Fruit fly (Drosophila melanogaster) whole organism, prepupa: ENCODE results near the gene Saf6.

Experiments used
- Blimp-1 ChIP-seq: fragments of 200-800 bp; sonication (Bioruptor generic); optimal IDR thresholded peaks from 3 replicates; lab custom pipeline; 2017; ENCODE audit warnings: missing biosample characterization, missing genetic modification characterization, mild to moderate bottlenecking, moderate library complexity, missing genetic modification reagents
- CG11762 ChIP-seq: fragments of 200-800 bp; sonication (Bioruptor generic); optimal IDR thresholded peaks from 3 replicates; lab custom pipeline; 2016; ENCODE audit warnings: missing biosample characterization, missing genetic modification characterization; ENCODE audit not compliant: insufficient read depth
- CG11902 ChIP-seq: fragments of 200-800 bp; sonication (Bioruptor generic); optimal IDR thresholded peaks from 3 replicates; lab custom pipeline; 2016; ENCODE audit warnings: missing biosample characterization, missing genetic modification characterization
- CG15336 ChIP-seq: fragments of 200-800 bp; sonication (Bioruptor generic); IDR thresholded peaks from 2 replicates; pipeline ENCODE4 v1.3.6; 2022; ENCODE audit warnings: missing biosample characterization, missing genetic modification characterization
- CG1621 ChIP-seq: fragments of 200-800 bp; sonication (Bioruptor generic); optimal IDR thresholded peaks from 3 replicates; lab custom pipeline; 2018; ENCODE audit warnings: missing biosample characterization, mild to moderate bottlenecking, missing genetic modification characterization
- CG3032 ChIP-seq: fragments of 200-800 bp; optimal IDR thresholded peaks from 2 replicates; lab custom pipeline; 2019; ENCODE audit warnings: missing biosample characterization, mild to moderate bottlenecking, missing genetic modification characterization, moderate library complexity
- CG31627 ChIP-seq: fragments of 200-800 bp; sonication (Bioruptor generic); optimal IDR thresholded peaks from 3 replicates; lab custom pipeline; 2016; ENCODE audit warnings: missing biosample characterization, missing genetic modification characterization
- CG32006 ChIP-seq: fragments of 200-800 bp; sonication (Bioruptor generic); optimal IDR thresholded peaks from 3 replicates; lab custom pipeline; 2017; ENCODE audit warnings: missing biosample characterization, mild to moderate bottlenecking, missing genetic modification characterization
- CG34406 ChIP-seq: fragments of 200-800 bp; sonication (Bioruptor generic); optimal IDR thresholded peaks from 3 replicates; lab custom pipeline; 2016; ENCODE audit warnings: missing biosample characterization, missing genetic modification characterization
- CG3919 ChIP-seq: fragments of 200-800 bp; sonication (Bioruptor generic); optimal IDR thresholded peaks from 3 replicates; lab custom pipeline; 2016; ENCODE audit warnings: missing biosample characterization, missing genetic modification characterization
- CG4318 ChIP-seq: fragments of 200-800 bp; sonication (Bioruptor generic); optimal IDR thresholded peaks from 3 replicates; lab custom pipeline; 2017; ENCODE audit warnings: missing biosample characterization, mild to moderate bottlenecking, missing genetic modification characterization
- CG6163 ChIP-seq: fragments of 200-800 bp; sonication (Bioruptor generic); IDR thresholded peaks from 3 replicates; pipeline ENCODE4 v1.3.6; 2022; ENCODE audit warnings: missing biosample characterization, missing genetic modification characterization
- CG6276 ChIP-seq: fragments of 200-800 bp; sonication (Bioruptor generic); optimal IDR thresholded peaks from 2 replicates; lab custom pipeline; 2017; ENCODE audit warnings: missing biosample characterization, mild to moderate bottlenecking, missing genetic modification characterization
- CG6792 ChIP-seq: fragments of 200-800 bp; sonication (Bioruptor generic); optimal IDR thresholded peaks from 3 replicates; lab custom pipeline; 2016; ENCODE audit warnings: missing biosample characterization, missing genetic modification characterization
- CG6808 ChIP-seq: fragments of 200-800 bp; sonication (Bioruptor generic); optimal IDR thresholded peaks from 3 replicates; lab custom pipeline; 2017; ENCODE audit warnings: missing biosample characterization, missing genetic modification characterization, mild to moderate bottlenecking, moderate library complexity, missing genetic modification reagents
- CG6854 ChIP-seq: fragments of 200-800 bp; sonication (Bioruptor generic); optimal IDR thresholded peaks from 2 replicates; lab custom pipeline; 2017; ENCODE audit warnings: missing biosample characterization, mild to moderate bottlenecking, missing genetic modification characterization
- CG7368 ChIP-seq: fragments of 200-800 bp; sonication (Bioruptor generic); optimal IDR thresholded peaks from 3 replicates; lab custom pipeline; 2016; ENCODE audit warnings: missing biosample characterization, missing genetic modification characterization
- CG8119 ChIP-seq: fragments of 200-800 bp; sonication (Bioruptor generic); IDR thresholded peaks from 3 replicates; pipeline ENCODE4 v1.3.6; 2022; ENCODE audit warnings: missing biosample characterization, missing genetic modification characterization
- CG8319 ChIP-seq: fragments of 200-800 bp; sonication (Bioruptor generic); optimal IDR thresholded peaks from 3 replicates; lab custom pipeline; 2016; ENCODE audit warnings: missing biosample characterization, missing genetic modification characterization
- Eip78C ChIP-seq: fragments of 200-800 bp; sonication (Bioruptor generic); peaks from one replicate; lab custom pipeline; 2016; ENCODE audit warnings: missing biosample characterization, missing genetic modification characterization
- Eip93F ChIP-seq: fragments of 200-800 bp; sonication (Bioruptor generic); optimal IDR thresholded peaks from 2 replicates; lab custom pipeline; 2016; ENCODE audit warnings: missing biosample characterization, mild to moderate bottlenecking, missing genetic modification characterization
- Ets21C ChIP-seq: fragments of 200-800 bp; sonication (Bioruptor generic); optimal IDR thresholded peaks from 3 replicates; lab custom pipeline; 2016; ENCODE audit warnings: missing biosample characterization, missing genetic modification characterization
- Ets96B ChIP-seq: fragments of 200-800 bp; optimal IDR thresholded peaks from 2 replicates; lab custom pipeline; 2019; ENCODE audit warnings: missing biosample characterization, mild to moderate bottlenecking, missing genetic modification characterization, moderate library complexity
- Gug ChIP-seq: fragments of 200-800 bp; sonication (Bioruptor generic); IDR thresholded peaks from 2 replicates; pipeline ENCODE4 v1.3.6; 2022; ENCODE audit warnings: missing biosample characterization, missing genetic modification characterization
- Hr38 ChIP-seq: sonication (Bioruptor generic); optimal IDR thresholded peaks from 2 replicates; lab custom pipeline; 2016; ENCODE audit warnings: missing biosample characterization, missing genetic modification characterization
- Hr39 ChIP-seq: fragments of 200-800 bp; sonication (Bioruptor generic); optimal IDR thresholded peaks from 2 replicates; lab custom pipeline; 2016; ENCODE audit warnings: missing biosample characterization, missing genetic modification characterization
- Lpt ChIP-seq: fragments of 200-800 bp; sonication (Bioruptor generic); optimal IDR thresholded peaks from 3 replicates; lab custom pipeline; 2016; ENCODE audit warnings: missing biosample characterization, missing genetic modification characterization
- Met ChIP-seq: fragments of 200-800 bp; sonication (Bioruptor generic); optimal IDR thresholded peaks from 3 replicates; lab custom pipeline; 2016; ENCODE audit warnings: missing biosample characterization, missing genetic modification characterization
- OdsH ChIP-seq: fragments of 200-800 bp; sonication (Bioruptor generic); optimal IDR thresholded peaks from 3 replicates; lab custom pipeline; 2016; ENCODE audit warnings: missing biosample characterization, missing genetic modification characterization
- Smox ChIP-seq: fragments of 200-800 bp; sonication (Bioruptor generic); optimal IDR thresholded peaks from 3 replicates; lab custom pipeline; 2016; ENCODE audit warnings: missing biosample characterization, missing genetic modification characterization
- Sox14 ChIP-seq: fragments of 200-800 bp; sonication (Bioruptor generic); optimal IDR thresholded peaks from 3 replicates; lab custom pipeline; 2016; ENCODE audit warnings: missing biosample characterization, missing genetic modification characterization
- Sox15 ChIP-seq: fragments of 200-800 bp; sonication (Bioruptor generic); optimal IDR thresholded peaks from 3 replicates; lab custom pipeline; 2016; ENCODE audit warnings: missing biosample characterization, missing genetic modification characterization
- achi ChIP-seq: fragments of 200-800 bp; sonication (Bioruptor generic); optimal IDR thresholded peaks from 3 replicates; lab custom pipeline; 2016; ENCODE audit warnings: missing biosample characterization, missing genetic modification characterization
- cyc ChIP-seq: fragments of 200-800 bp; sonication (Bioruptor generic); optimal IDR thresholded peaks from 3 replicates; lab custom pipeline; 2016; ENCODE audit warnings: missing biosample characterization, missing genetic modification characterization
- dac ChIP-seq: fragments of 200-800 bp; sonication (Bioruptor generic); optimal IDR thresholded peaks from 2 replicates; lab custom pipeline; 2017; ENCODE audit warnings: missing biosample characterization, mild to moderate bottlenecking, missing genetic modification characterization
- dsx ChIP-seq: fragments of 200-800 bp; optimal IDR thresholded peaks from 3 replicates; lab custom pipeline; 2019; ENCODE audit warnings: missing biosample characterization, mild to moderate bottlenecking, missing genetic modification characterization, moderate library complexity; ENCODE audit not compliant: poor library complexity, severe bottlenecking
- eg ChIP-seq: fragments of 200-800 bp; sonication (Bioruptor generic); IDR thresholded peaks from 3 replicates; pipeline ENCODE4 v1.3.6; 2022; ENCODE audit warnings: missing biosample characterization, missing genetic modification characterization
- esn ChIP-seq: fragments of 200-800 bp; sonication (Bioruptor generic); optimal IDR thresholded peaks from 2 replicates; lab custom pipeline; 2016; ENCODE audit warnings: missing biosample characterization, mild to moderate bottlenecking, missing genetic modification characterization, moderate library complexity
- fd59A ChIP-seq: fragments of 200-800 bp; sonication (Bioruptor generic); optimal IDR thresholded peaks from 2 replicates; lab custom pipeline; 2017; ENCODE audit warnings: missing biosample characterization, mild to moderate bottlenecking, missing genetic modification characterization, missing genetic modification reagents
- fd85E ChIP-seq: fragments of 200-800 bp; sonication (Bioruptor generic); optimal IDR thresholded peaks from 3 replicates; lab custom pipeline; 2016; ENCODE audit warnings: missing biosample characterization, missing genetic modification characterization
- fkh ChIP-seq: fragments of 200-800 bp; sonication (Bioruptor generic); optimal IDR thresholded peaks from 3 replicates; lab custom pipeline; 2017; ENCODE audit warnings: missing biosample characterization, mild to moderate bottlenecking, missing genetic modification characterization, moderate library complexity
- lz ChIP-seq: fragments of 200-800 bp; sonication (Bioruptor generic); optimal IDR thresholded peaks from 3 replicates; lab custom pipeline; 2016; ENCODE audit warnings: missing biosample characterization, missing genetic modification characterization
- salr ChIP-seq, 2 experiments: fragments of 200-800 bp; sonication (Bioruptor generic); optimal IDR thresholded peaks; 3 replicates each; lab custom pipeline; 2016 to 2018; ENCODE audit warnings: missing biosample characterization in 2 of 2, missing genetic modification characterization in 2 of 2, mild to moderate bottlenecking in 1 of 2
- ss ChIP-seq, 2 experiments: fragments of 200-800 bp; sonication (Bioruptor generic); optimal IDR thresholded peaks; 2 replicates in 1 of 2; 3 replicates in 1 of 2; lab custom pipeline; 2017 to 2018; ENCODE audit warnings: mild to moderate bottlenecking in 2 of 2, missing biosample characterization in 2 of 2, missing genetic modification characterization in 2 of 2, moderate library complexity in 1 of 2
- svp ChIP-seq: fragments of 200-800 bp; sonication (Bioruptor generic); peaks from one replicate; lab custom pipeline; 2016; ENCODE audit warnings: missing biosample characterization, missing genetic modification characterization
- vri ChIP-seq: fragments of 200-800 bp; sonication (Bioruptor generic); optimal IDR thresholded peaks from 3 replicates; lab custom pipeline; 2016; ENCODE audit warnings: missing biosample characterization, mild to moderate bottlenecking, missing genetic modification characterization

Saf6 gene

DNA sequence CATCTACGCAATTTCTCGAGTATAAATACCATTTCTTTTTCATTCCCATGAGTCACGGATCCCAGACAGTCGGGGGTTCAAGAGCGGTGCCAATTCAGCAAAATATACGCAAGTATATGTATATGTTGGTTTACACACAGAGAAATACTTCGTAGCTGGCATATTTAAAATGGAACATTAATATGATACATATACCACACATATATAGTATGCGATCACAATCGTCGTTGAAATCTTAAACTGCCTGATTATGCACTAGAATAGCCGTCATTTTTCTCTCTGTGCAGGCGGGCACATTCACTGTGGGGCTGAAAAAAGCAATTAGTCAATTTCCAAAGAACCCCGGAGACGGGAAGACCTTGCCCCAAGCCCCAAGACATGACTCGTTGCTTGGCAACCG, 26.0 kb upstream of the Saf6 start (continued):
- TF ChIP-seq vri (GFP tag; lab: Kevin White, UChicago) (peak; percentile 96), fd85E (GFP tag; lab: Kevin White, UChicago) (peak; percentile 82), Blimp-1 (GFP tag; lab: Kevin White, UChicago) (peak; percentile 91), CG34406 (GFP tag; lab: Kevin White, UChicago) (peak; percentile 95), CG8119 (GFP tag; lab: Robert Waterston, UW) (peak; percentile 94), achi (GFP tag; lab: Kevin White, UChicago) (peak; percentile 94), Gug (GFP tag; lab: Robert Waterston, UW) (peak; percentile 96), OdsH (GFP tag; lab: Kevin White, UChicago) (peak; percentile 97), ss (GFP tag; optimal IDR thresholded peaks at IDR 0.05; lab: Kevin White, UChicago) (peak; percentile 94 to 95), dac (GFP tag; lab: Kevin White, UChicago) (peak; percentile 79), CG15336 (GFP tag; lab: Robert Waterston, UW) (peak; percentile 94), esn (peak; percentile 98), CG6792 (peak; percentile 97), Ets96B (tag; lab: Kevin White, UChicago) (peak; percentile 93), Sox15 (GFP tag; lab: Kevin White, UChicago) (peak; percentile 87), Ets21C (GFP tag; lab: Kevin White, UChicago) (peak; percentile 95), CG11762 (GFP tag; lab: Kevin White, UChicago) (peak; percentile 91), fkh (GFP tag; lab: Kevin White, UChicago) (peak; percentile 36), CG6854 (peak; percentile 92), CG32006 (GFP tag; lab: Kevin White, UChicago) (peak; percentile 93)

DNA sequence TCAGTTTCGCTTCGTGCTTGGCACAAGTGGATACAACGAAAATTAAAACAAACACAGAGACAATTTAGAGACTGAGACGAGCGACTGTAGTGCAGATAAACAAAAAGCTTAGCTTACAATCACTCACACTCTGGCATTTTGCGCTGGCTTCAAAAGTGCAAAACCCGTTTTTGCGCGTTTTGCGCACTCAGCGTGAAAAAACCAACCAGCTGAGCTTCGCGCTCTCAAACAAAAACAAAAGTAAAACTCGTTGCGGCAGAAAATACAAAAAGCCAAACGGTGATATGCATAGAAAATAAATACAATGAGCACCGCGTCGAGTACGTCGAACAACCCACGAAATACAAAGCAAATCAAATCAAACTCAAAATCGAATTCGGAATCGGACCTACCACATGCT, 25.0 kb upstream of the Saf6 start:
- TF ChIP-seq cyc (GFP tag; lab: Kevin White, UChicago) (no peak), Lpt (GFP tag; lab: Kevin White, UChicago) (no peak), CG4318 (GFP tag; lab: Kevin White, UChicago) (no peak), Sox14 (GFP tag; lab: Kevin White, UChicago) (no peak), CG11902 (GFP tag; lab: Kevin White, UChicago) (no peak), fkh (GFP tag; lab: Kevin White, UChicago) (no peak), Hr38 (GFP tag; lab: Kevin White, UChicago) (no peak), CG8319 (GFP tag; lab: Kevin White, UChicago) (no peak), CG11762 (GFP tag; lab: Kevin White, UChicago) (no peak), svp (GFP tag; lab: Kevin White, UChicago) (no peak), Eip78C (GFP tag; lab: Kevin White, UChicago) (peak; percentile 49), lz (GFP tag; lab: Kevin White, UChicago) (no peak), ss (GFP tag; optimal IDR thresholded peaks at IDR 0.05; lab: Kevin White, UChicago) (peak in 1 of 2 experiments; percentile 9), CG8119 (GFP tag; lab: Robert Waterston, UW) (peak; percentile 58; the same call in 1 of the 3 replicates), fd59A (no peak), CG3919 (GFP tag; lab: Kevin White, UChicago) (no peak), CG6808 (GFP tag; lab: Kevin White, UChicago) (no peak), Eip93F (GFP tag; lab: Kevin White, UChicago) (no peak), salr (GFP tag; optimal IDR thresholded peaks at IDR 0.05; lab: Kevin White, UChicago) (no peak), Blimp-1 (GFP tag; lab: Kevin White, UChicago) (peak; percentile 12), CG1621 (tag; lab: Kevin White, UChicago) (no peak), CG31627 (no peak), CG6163 (peak; percentile 19; the same call in 1 of the 3 replicates), fd85E (GFP tag; lab: Kevin White, UChicago) (no peak), eg (GFP tag; lab: Robert Waterston, UW) (peak; percentile 26; the same call in 1 of the 3 replicates), CG6276 (GFP tag; lab: Kevin White, UChicago) (peak; percentile 29), CG15336 (GFP tag; lab: Robert Waterston, UW) (no peak; the same call in 1 of the 2 replicates), Smox (no peak), Met (GFP tag; lab: Kevin White, UChicago) (no peak), dsx (no peak), Gug (GFP tag; lab: Robert Waterston, UW) (no peak), CG7368 (no peak), Ets21C (GFP tag; lab: Kevin White, UChicago) (no peak), CG3032 (tag; lab: Kevin White, UChicago) (no peak), Hr39 (GFP tag; lab: Kevin White, UChicago) (no peak)
